Worm (Caenorhabditis elegans) whole organism, late embryonic: ENCODE results near the gene F36H5.17.

ENCODE experiments used
- C38D4.7 ChIP-seq: fragments of 200-800 bp; sonication (Bioruptor generic); optimal IDR thresholded peaks from 2 replicates; lab custom pipeline; 2018; ENCODE audit warnings: mild to moderate bottlenecking, missing genetic modification characterization, moderate library complexity, missing compliant biosample characterization
- K09A11.1 ChIP-seq: sonication (generic microtip); optimal IDR thresholded peaks from 2 replicates; lab custom pipeline; 2017; ENCODE audit warnings: antibody characterized with exemption, mild to moderate bottlenecking, missing genetic modification characterization, missing compliant biosample characterization; ENCODE audit not compliant: insufficient read depth
- ahr-1 ChIP-seq: sonication (generic microtip); optimal IDR thresholded peaks from 2 replicates; lab custom pipeline; 2016; ENCODE audit warnings: missing genetic modification characterization, missing compliant biosample characterization
- ama-1 ChIP-seq: fragments of 150-350 bp; optimal IDR thresholded peaks from 2 replicates; lab custom pipeline; 2014
- ceh-18 ChIP-seq: sonication (generic microtip); optimal IDR thresholded peaks from 2 replicates; lab custom pipeline; 2016; ENCODE audit warnings: missing genetic modification characterization, missing compliant biosample characterization
- ceh-19 ChIP-seq: fragments of 200-800 bp; sonication (Bioruptor generic); optimal IDR thresholded peaks from 2 replicates; lab custom pipeline; 2018; ENCODE audit warnings: mild to moderate bottlenecking, missing genetic modification characterization, missing compliant biosample characterization
- ceh-22 ChIP-seq: sonication (generic microtip); optimal IDR thresholded peaks from 2 replicates; lab custom pipeline; 2017; ENCODE audit warnings: missing biosample characterization, missing genetic modification characterization
- ceh-24 ChIP-seq: sonication (generic microtip); optimal IDR thresholded peaks from 2 replicates; lab custom pipeline; 2016; ENCODE audit warnings: mild to moderate bottlenecking, missing genetic modification characterization, missing compliant biosample characterization
- ceh-45 ChIP-seq: fragments of 200-800 bp; sonication (Bioruptor generic); IDR thresholded peaks from 2 replicates; pipeline ENCODE4 v1.3.6; 2022; ENCODE audit warnings: missing genetic modification reagents, missing genetic modification characterization, missing compliant biosample characterization
- ceh-6 ChIP-seq: fragments of 200-800 bp; sonication (Bioruptor generic); optimal IDR thresholded peaks from 2 replicates; lab custom pipeline; 2018; ENCODE audit warnings: mild to moderate bottlenecking, missing genetic modification characterization, missing compliant biosample characterization
- ceh-9 ChIP-seq: sonication (generic microtip); optimal IDR thresholded peaks from 2 replicates; lab custom pipeline; 2016; ENCODE audit warnings: mild to moderate bottlenecking, missing genetic modification characterization, inconsistent platforms, missing compliant biosample characterization
- che-1 ChIP-seq: sonication (generic microtip); optimal IDR thresholded peaks from 2 replicates; lab custom pipeline; 2016; ENCODE audit warnings: mild to moderate bottlenecking, missing genetic modification characterization, missing compliant biosample characterization
- dve-1 ChIP-seq: sonication (generic microtip); optimal IDR thresholded peaks from 2 replicates; lab custom pipeline; 2017; ENCODE audit warnings: antibody characterized with exemption, mild to moderate bottlenecking, missing genetic modification characterization, missing compliant biosample characterization
- elt-2 ChIP-seq: sonication (generic microtip); optimal IDR thresholded peaks from 2 replicates; lab custom pipeline; 2016; ENCODE audit warnings: missing genetic modification reagents, missing genetic modification characterization, missing compliant biosample characterization
- ets-4 ChIP-seq: sonication (generic microtip); optimal IDR thresholded peaks from 2 replicates; lab custom pipeline; 2016; ENCODE audit warnings: missing genetic modification characterization, missing compliant biosample characterization
- fax-1 ChIP-seq: sonication (generic microtip); optimal IDR thresholded peaks from 2 replicates; lab custom pipeline; 2016; ENCODE audit warnings: missing genotype, missing genetic modification characterization, missing compliant biosample characterization
- fkh-6 ChIP-seq: sonication (generic microtip); optimal IDR thresholded peaks from 2 replicates; lab custom pipeline; 2016; ENCODE audit warnings: missing genetic modification characterization, missing compliant biosample characterization
- gmeb-2 ChIP-seq: sonication (generic microtip); optimal IDR thresholded peaks from 2 replicates; lab custom pipeline; 2016; ENCODE audit warnings: missing genetic modification characterization, inconsistent platforms, missing compliant biosample characterization
- hlh-15 ChIP-seq: sonication (generic microtip); optimal IDR thresholded peaks from 2 replicates; lab custom pipeline; 2016; ENCODE audit warnings: missing genetic modification characterization, missing compliant biosample characterization
- hlh-6 ChIP-seq: sonication (generic microtip); optimal IDR thresholded peaks from 2 replicates; lab custom pipeline; 2016; ENCODE audit warnings: missing genotype, missing genetic modification characterization, missing compliant biosample characterization
- lim-6 ChIP-seq: sonication (generic microtip); optimal IDR thresholded peaks from 2 replicates; lab custom pipeline; 2016; ENCODE audit warnings: missing genetic modification characterization, missing compliant biosample characterization
- madf-2 ChIP-seq: sonication (generic microtip); optimal IDR thresholded peaks from 2 replicates; lab custom pipeline; 2017; ENCODE audit warnings: missing genetic modification characterization, missing compliant biosample characterization
- mec-3 ChIP-seq: sonication (generic microtip); optimal IDR thresholded peaks from 2 replicates; lab custom pipeline; 2016; ENCODE audit warnings: borderline replicate concordance, missing genetic modification characterization, missing compliant biosample characterization
- nfya-1 ChIP-seq: sonication (generic microtip); optimal IDR thresholded peaks from 2 replicates; lab custom pipeline; 2017; ENCODE audit warnings: missing genetic modification characterization, mild to moderate bottlenecking, missing compliant biosample characterization, antibody characterized with exemption, moderate library complexity
- nhr-11 ChIP-seq: fragments of 150-350 bp; optimal IDR thresholded peaks from 2 replicates; lab custom pipeline; 2014; ENCODE audit warnings: missing biosample characterization, missing genetic modification characterization
- nhr-232 ChIP-seq: sonication (generic microtip); optimal IDR thresholded peaks from 2 replicates; lab custom pipeline; 2016; ENCODE audit warnings: missing genetic modification characterization, missing compliant biosample characterization
- npax-4 ChIP-seq: sonication (generic microtip); optimal IDR thresholded peaks from 2 replicates; lab custom pipeline; 2016; ENCODE audit warnings: missing genetic modification characterization, missing compliant biosample characterization
- odd-2 ChIP-seq: sonication (generic microtip); optimal IDR thresholded peaks from 2 replicates; lab custom pipeline; 2017; ENCODE audit warnings: antibody characterized with exemption, mild to moderate bottlenecking, missing genetic modification characterization, missing compliant biosample characterization
- pat-9 ChIP-seq: fragments of 200-800 bp; sonication (Bioruptor generic); optimal IDR thresholded peaks from 2 replicates; lab custom pipeline; 2018; ENCODE audit warnings: mild to moderate bottlenecking, missing genetic modification characterization, moderate library complexity, missing compliant biosample characterization
- pha-4 ChIP-seq: fragments of 150-350 bp; optimal IDR thresholded peaks from 2 replicates; lab custom pipeline; 2018; ENCODE audit warnings: missing biosample characterization, missing genetic modification reagents, missing genetic modification characterization
- pros-1 ChIP-seq: fragments of 150-350 bp; optimal IDR thresholded peaks from 2 replicates; lab custom pipeline; 2014; ENCODE audit warnings: missing biosample characterization, missing genetic modification reagents, missing genetic modification characterization
- ref-2 ChIP-seq: sonication (generic microtip); optimal IDR thresholded peaks from 2 replicates; lab custom pipeline; 2016; ENCODE audit warnings: missing genetic modification characterization, missing compliant biosample characterization
- sdc-2 ChIP-seq: sonication (generic microtip); optimal IDR thresholded peaks from 2 replicates; lab custom pipeline; 2016; ENCODE audit warnings: missing genotype, missing genetic modification characterization, missing compliant biosample characterization
- syd-9 ChIP-seq: sonication (generic microtip); optimal IDR thresholded peaks from 2 replicates; lab custom pipeline; 2016; ENCODE audit warnings: mild to moderate bottlenecking, missing genetic modification characterization, moderate library complexity, missing compliant biosample characterization
- tbx-7 ChIP-seq: sonication (generic microtip); optimal IDR thresholded peaks from 2 replicates; lab custom pipeline; 2016; ENCODE audit warnings: missing genotype, missing genetic modification characterization, missing compliant biosample characterization
- ttx-3 ChIP-seq: sonication (generic microtip); optimal IDR thresholded peaks from 2 replicates; lab custom pipeline; 2016; ENCODE audit warnings: missing genetic modification reagents, missing genetic modification characterization, missing compliant biosample characterization
- unc-3 ChIP-seq, 2 experiments: fragments of 200-800 bp in 1 of 2; sonication (Bioruptor generic) in 1 of 2; sonication (generic microtip) in 1 of 2; conservative IDR thresholded peaks in 1 of 2; optimal IDR thresholded peaks in 1 of 2; 2 replicates each; pipeline versions ENCODE4 v1.3.6 to Lab custom; 2016 to 2022; ENCODE audit warnings: missing compliant biosample characterization in 2 of 2, missing genetic modification characterization in 2 of 2, missing genetic modification reagents in 1 of 2
- unc-42 ChIP-seq: sonication (generic microtip); optimal IDR thresholded peaks from 2 replicates; lab custom pipeline; 2016; ENCODE audit warnings: missing genotype, missing genetic modification characterization, missing compliant biosample characterization
- unc-55 ChIP-seq: sonication (generic microtip); optimal IDR thresholded peaks from 2 replicates; lab custom pipeline; 2017; ENCODE audit warnings: missing biosample characterization, missing genetic modification reagents, missing genetic modification characterization
- zip-5 ChIP-seq: sonication (generic microtip); optimal IDR thresholded peaks from 2 replicates; lab custom pipeline; 2016; ENCODE audit warnings: missing genetic modification characterization, missing compliant biosample characterization

The F36H5.17 gene

ce11 chrII:1736353-1736752 is 19.6 kb downstream of the F36H5.17 start, which contains the start of gene ceh-83:
ceh-83 (minus strand) TSS chrII:1736533.
- TF ChIP-seq ama-1 (lab: Kevin White, UChicago) (no peak), npax-4 (no peak), ceh-22 (tag; lab: Kevin White, UChicago) (no peak), unc-55 (GFP tag; lab: Kevin White, UChicago) (no peak), C38D4.7 (GFP tag; lab: Kevin White, UChicago) (no peak), mec-3 (tag; lab: Kevin White, UChicago) (no peak), pros-1 (tag; lab: Kevin White, UChicago) (no peak), zip-5 (tag; lab: Kevin White, UChicago) (no peak), pat-9 (tag; lab: Kevin White, UChicago) (no peak), dve-1 (no peak), hlh-15 (tag; lab: Kevin White, UChicago) (no peak), elt-2 (tag; lab: Kevin White, UChicago) (no peak), odd-2 (no peak), unc-3 (GFP tag; conservative IDR thresholded peaks at IDR 0.05; lab: Robert Waterston, UW) (no peak), unc-3 (tag; optimal IDR thresholded peaks at IDR 0.05; lab: Kevin White, UChicago) (no peak), ceh-9 (tag; lab: Kevin White, UChicago) (no peak), ahr-1 (tag; lab: Kevin White, UChicago) (no peak), ets-4 (no peak), ceh-6 (GFP tag; lab: Kevin White, UChicago) (no peak)

ce11 chrII:1735145-1735544 is 20.8 kb downstream of the F36H5.17 start:
- no peak for TF ChIP-seq zip-5 (tag; lab: Kevin White, UChicago)
- no peak for TF ChIP-seq lim-6 (tag; lab: Kevin White, UChicago)
- no peak for TF ChIP-seq nhr-232
- TF ChIP-seq hlh-15 (tag; lab: Kevin White, UChicago): no peak
- TF ChIP-seq K09A11.1 (tag; lab: Kevin White, UChicago): no peak
- TF ChIP-seq ceh-19 (GFP tag; lab: Kevin White, UChicago): no peak
- no peak for TF ChIP-seq ahr-1 (tag; lab: Kevin White, UChicago)
- TF ChIP-seq gmeb-2: no peak
- no peak for TF ChIP-seq nfya-1
- no peak for TF ChIP-seq ceh-24 (tag; lab: Kevin White, UChicago)
- no peak for TF ChIP-seq unc-55 (GFP tag; lab: Kevin White, UChicago)

- TF ChIP-seq ahr-1 (tag; lab: Kevin White, UChicago) (no peak), ref-2 (tag; lab: Kevin White, UChicago) (no peak), sdc-2 (tag; lab: Kevin White, UChicago) (no peak), gmeb-2 (no peak), hlh-6 (no peak), dve-1 (no peak), pha-4 (tag; lab: Kevin White, UChicago) (no peak), ceh-22 (tag; lab: Kevin White, UChicago) (no peak), fax-1 (no peak), syd-9 (no peak), madf-2 (no peak), ceh-18 (tag; lab: Kevin White, UChicago) (no peak)
Measured at ce11 chrII:1731932-1732331, 24.0 kb downstream of the F36H5.17 start, which contains the start of gene ceh-82. ceh-82 (plus strand) TSS chrII:1732232.

DNA sequence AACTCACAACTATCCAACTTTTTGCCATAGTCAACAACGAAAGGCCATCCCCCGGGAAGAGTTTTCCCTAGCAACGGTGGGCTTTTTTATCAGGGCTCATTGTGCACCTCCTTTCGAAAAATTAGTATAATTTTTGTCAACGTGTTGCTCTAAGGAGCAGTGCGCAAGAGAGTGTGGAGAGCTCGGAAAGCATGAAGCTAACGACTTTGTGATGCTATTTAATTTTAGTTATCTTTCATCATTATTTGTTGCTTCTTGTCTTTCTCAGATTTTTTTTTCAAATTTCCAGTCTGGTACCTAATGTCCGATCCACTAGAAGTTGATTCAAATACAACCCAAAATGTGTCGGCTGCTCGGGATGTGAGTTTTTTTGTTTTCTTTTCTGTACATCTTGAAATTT is 25.9 kb downstream of the F36H5.17 start, which contains the start of gene ceh-81:
Gene ceh-81 (plus strand): TSS at position 301 of the 400 bp plus-strand sequence.
- TF ChIP-seq ceh-18 (tag; lab: Kevin White, UChicago): no peak
- TF ChIP-seq npax-4: no peak
- TF ChIP-seq ttx-3: no peak
- no peak for TF ChIP-seq pat-9 (tag; lab: Kevin White, UChicago)
- TF ChIP-seq pha-4 (tag; lab: Kevin White, UChicago): no peak
- TF ChIP-seq unc-42: no peak
- TF ChIP-seq fkh-6 (tag; lab: Kevin White, UChicago): no peak
- no peak for TF ChIP-seq nhr-11 (tag; lab: Kevin White, UChicago)
- no peak for TF ChIP-seq C38D4.7 (GFP tag; lab: Kevin White, UChicago)
- no peak for TF ChIP-seq ceh-45 (GFP tag; lab: Robert Waterston, UW)
- no peak for TF ChIP-seq ceh-22 (tag; lab: Kevin White, UChicago)
- no peak for TF ChIP-seq lim-6 (tag; lab: Kevin White, UChicago)
- no peak for TF ChIP-seq che-1 (tag; lab: Kevin White, UChicago)
- TF ChIP-seq tbx-7: no peak
